Fruit fly (Drosophila melanogaster): ENCODE measurements around the gene mRpL2.
A peak's percentile ranks its signal among the peaks of the same experiment; 100 is the strongest.

The mRpL2 gene

dm6 chr3L:11089805-11090440 is 30.7 kb upstream of the mRpL2 start (continued):
- TF ChIP-seq row (GFP tag; IDR thresholded peaks at IDR 0.05) (peak; percentile 90), cg (GFP tag; optimal IDR thresholded peaks at IDR 0.05) (peak; percentile 54), CG18476 (GFP tag; optimal IDR thresholded peaks at IDR 0.05) (peak; percentile 91), grn (GFP tag; optimal IDR thresholded peaks at IDR 0.05) (peak; percentile 74), bigmax (GFP tag; optimal IDR thresholded peaks at IDR 0.05) (no peak), tll (GFP tag; optimal IDR thresholded peaks at IDR 0.05) (peak in 1 of 2 experiments; percentile 74), CG14965 (GFP tag; optimal IDR thresholded peaks at IDR 0.05; ENCODE audit: borderline replicate concordance) (peak; percentile 65), Lhr (GFP tag; optimal IDR thresholded peaks at IDR 0.05) (peak; percentile 81), CG13894 (tag; optimal IDR thresholded peaks at IDR 0.05) (no peak), CG11696 (GFP tag; IDR thresholded peaks at IDR 0.05) (peak; percentile 46), seq (GFP tag; IDR thresholded peaks at IDR 0.05) (peak; percentile 85), eyg (GFP tag; optimal IDR thresholded peaks at IDR 0.05) (peak; percentile 77), fu2 (GFP tag; optimal IDR thresholded peaks at IDR 0.05) (peak; percentile 51), Hmr (GFP tag; optimal IDR thresholded peaks at IDR 0.05) (peak; percentile 89), D19B (GFP tag; optimal IDR thresholded peaks at IDR 0.05) (peak; percentile 62), pho (GFP tag; optimal IDR thresholded peaks at IDR 0.05) (peak; percentile 69), CG4617 (GFP tag; optimal IDR thresholded peaks at IDR 0.05; ENCODE audit: borderline replicate concordance) (peak; percentile 64), Tbp (GFP tag; optimal IDR thresholded peaks at IDR 0.05) (no peak), sug (tag; optimal IDR thresholded peaks at IDR 0.05) (peak; percentile 78), ems (GFP tag; optimal IDR thresholded peaks at IDR 0.05) (peak; percentile 87), CG4424 (GFP tag; optimal IDR thresholded peaks at IDR 0.05) (peak; percentile 94), Six4 (GFP tag; optimal IDR thresholded peaks at IDR 0.05) (peak; percentile 92), insv (GFP tag; optimal IDR thresholded peaks at IDR 0.05) (peak in 1 of 2 experiments; percentile 62), CG13624 (GFP tag; optimal IDR thresholded peaks at IDR 0.05) (peak; percentile 26), Poxn (GFP tag; IDR thresholded peaks at IDR 0.05) (no peak), ato (GFP tag; IDR thresholded peaks at IDR 0.05; ENCODE audit: partially characterized antibody) (no peak), CG6654 (GFP tag; optimal IDR thresholded peaks at IDR 0.05) (peak; percentile 67), CG3065 (GFP tag; optimal IDR thresholded peaks at IDR 0.05) (peak; percentile 68), Med (GFP tag) (peak; percentile 86), Side (GFP tag; optimal IDR thresholded peaks at IDR 0.05) (peak; percentile 77), mam (GFP tag; optimal IDR thresholded peaks at IDR 0.05) (peak; percentile 71), otp (GFP tag; IDR thresholded peaks at IDR 0.05) (peak; percentile 91), dysf (GFP tag; IDR thresholded peaks at IDR 0.05) (peak; percentile 87; the same call in 1 of the 3 replicates), maf-S (GFP tag; optimal IDR thresholded peaks at IDR 0.05) (peak; percentile 41), p53 (GFP tag; optimal IDR thresholded peaks at IDR 0.05) (peak; percentile 39), da (GFP tag; optimal IDR thresholded peaks at IDR 0.05) (peak; percentile 67), Optix (GFP tag; IDR thresholded peaks at IDR 0.05) (peak; percentile 75), Mad (GFP tag; optimal IDR thresholded peaks at IDR 0.05) (peak; percentile 77), schlank (tag; optimal IDR thresholded peaks at IDR 0.05) (no peak), Hr3 (GFP tag; optimal IDR thresholded peaks at IDR 0.05) (peak; percentile 91), CG9727 (GFP tag; optimal IDR thresholded peaks at IDR 0.05) (peak; percentile 97), run (tag; optimal IDR thresholded peaks at IDR 0.05) (peak; percentile 86), Fer2 (tag; optimal IDR thresholded peaks at IDR 0.05) (no peak), stwl (tag; optimal IDR thresholded peaks at IDR 0.05) (peak; percentile 18), pfk (GFP tag; optimal IDR thresholded peaks at IDR 0.05) (peak; percentile 30), D (optimal IDR thresholded peaks at IDR 0.05) (no peak), D (GFP tag; optimal IDR thresholded peaks at IDR 0.05) (peak; percentile 87), tna (GFP tag; IDR thresholded peaks at IDR 0.05; ENCODE audit: partially characterized antibody) (no peak), CG18599 (GFP tag; optimal IDR thresholded peaks at IDR 0.05) (peak; percentile 85), CG5245 (GFP tag; optimal IDR thresholded peaks at IDR 0.05) (peak; percentile 68)

Data from whole organism, embryonic.